Worm (Caenorhabditis elegans) whole organism, young adult: ENCODE data around the gene srt-27.

Experiments
- B0336.3 ChIP-seq: fragments of 200-800 bp; sonication (Bioruptor generic); IDR thresholded peaks from 2 replicates; pipeline ENCODE4 v1.3.6; 2022; ENCODE audit warnings: missing genetic modification characterization, missing compliant biosample characterization
- C06A6.2 ChIP-seq: fragments of 200-800 bp; sonication (Bioruptor generic); conservative IDR thresholded peaks from 2 replicates; pipeline ENCODE4 v1.3.6; 2022; ENCODE audit warnings: missing genetic modification characterization, missing compliant biosample characterization
- F10E7.11 ChIP-seq: sonication (generic microtip); optimal IDR thresholded peaks from 2 replicates; lab custom pipeline; 2017; ENCODE audit warnings: mild to moderate bottlenecking, missing genetic modification characterization, moderate library complexity, missing compliant biosample characterization
- F23B12.7 ChIP-seq: sonication (generic microtip); optimal IDR thresholded peaks from 2 replicates; lab custom pipeline; 2017; ENCODE audit warnings: missing genetic modification characterization, mild to moderate bottlenecking, missing compliant biosample characterization, antibody characterized with exemption, moderate library complexity; ENCODE audit not compliant: insufficient read depth
- F49E8.2 ChIP-seq: sonication (generic microtip); optimal IDR thresholded peaks from 3 replicates; lab custom pipeline; 2017; ENCODE audit warnings: missing genetic modification characterization, mild to moderate bottlenecking, missing compliant biosample characterization, antibody characterized with exemption, moderate library complexity; ENCODE audit not compliant: insufficient read depth
- F52B5.7 ChIP-seq: sonication (generic microtip); optimal IDR thresholded peaks from 2 replicates; lab custom pipeline; 2016; ENCODE audit warnings: mild to moderate bottlenecking, missing genetic modification characterization, missing compliant biosample characterization
- F55B11.4 ChIP-seq: sonication (generic microtip); optimal IDR thresholded peaks from 2 replicates; lab custom pipeline; 2016; ENCODE audit warnings: missing compliant biosample characterization, missing genetic modification characterization, borderline replicate concordance; ENCODE audit not compliant: insufficient read depth
- F57A8.1 ChIP-seq: fragments of 200-800 bp; sonication (Bioruptor generic); optimal IDR thresholded peaks from 2 replicates; lab custom pipeline; 2018; ENCODE audit warnings: mild to moderate bottlenecking, missing genetic modification characterization, moderate library complexity, missing compliant biosample characterization
- T07F8.4 ChIP-seq: sonication (generic microtip); optimal IDR thresholded peaks from 2 replicates; lab custom pipeline; 2016; ENCODE audit warnings: mild to moderate bottlenecking, missing genetic modification characterization, moderate library complexity, missing compliant biosample characterization
- Y53G8AR.9 ChIP-seq: fragments of 200-800 bp; sonication (Bioruptor generic); conservative IDR thresholded peaks from 2 replicates; pipeline ENCODE4 v1.3.6; 2022; ENCODE audit warnings: missing genetic modification reagents, missing genetic modification characterization, missing compliant biosample characterization
- athp-1 ChIP-seq: sonication (generic microtip); optimal IDR thresholded peaks from 2 replicates; lab custom pipeline; 2017; ENCODE audit warnings: mild to moderate bottlenecking, missing genetic modification characterization, missing compliant biosample characterization
- cebp-1 ChIP-seq, 2 experiments: fragments of 200-800 bp in 1 of 2; sonication (Bioruptor generic) in 1 of 2; sonication (generic microtip) in 1 of 2; IDR thresholded peaks in 1 of 2; optimal IDR thresholded peaks in 1 of 2; 2 replicates each; pipeline versions ENCODE4 v1.3.6 to Lab custom; 2017 to 2022; ENCODE audit warnings: missing compliant biosample characterization in 2 of 2, missing genetic modification characterization in 2 of 2, mild to moderate bottlenecking in 1 of 2, missing genetic modification reagents in 1 of 2, moderate library complexity in 1 of 2
- ceh-91 ChIP-seq: fragments of 200-800 bp; sonication (Bioruptor generic); IDR thresholded peaks from 2 replicates; pipeline ENCODE4 v1.3.6; 2022; ENCODE audit warnings: missing genetic modification reagents, missing genetic modification characterization, missing compliant biosample characterization
- dox-1 ChIP-seq: fragments of 200-800 bp; sonication (Bioruptor generic); IDR thresholded peaks from 2 replicates; pipeline ENCODE4 v1.3.6; 2022; ENCODE audit warnings: missing genetic modification reagents, missing genetic modification characterization, missing compliant biosample characterization
- efl-1 ChIP-seq: fragments of 150-350 bp; optimal IDR thresholded peaks from 2 replicates; lab custom pipeline; 2014; ENCODE audit warnings: missing biosample characterization, missing genetic modification reagents, missing genetic modification characterization
- egl-44 ChIP-seq: fragments of 200-800 bp; sonication (Bioruptor generic); IDR thresholded peaks from 2 replicates; pipeline ENCODE4 v1.3.6; 2022; ENCODE audit warnings: missing genetic modification reagents, missing genetic modification characterization, missing compliant biosample characterization
- egrh-3 ChIP-seq: fragments of 200-800 bp; sonication (Bioruptor generic); IDR thresholded peaks from 2 replicates; pipeline ENCODE4 v1.3.6; 2022; ENCODE audit warnings: missing genetic modification reagents, missing genetic modification characterization, missing compliant biosample characterization
- lin-40 ChIP-seq: sonication (generic microtip); optimal IDR thresholded peaks from 2 replicates; lab custom pipeline; 2016; ENCODE audit warnings: missing genetic modification characterization, mild to moderate bottlenecking, missing compliant biosample characterization, missing genotype, missing genetic modification reagents
- lin-54 ChIP-seq: fragments of 200-800 bp; sonication (Bioruptor generic); optimal IDR thresholded peaks from 2 replicates; lab custom pipeline; 2018; ENCODE audit warnings: mild to moderate bottlenecking, missing genetic modification characterization, missing compliant biosample characterization
- lir-1 ChIP-seq: fragments of 200-800 bp; sonication (Bioruptor generic); conservative IDR thresholded peaks from 2 replicates; pipeline ENCODE4 v1.3.6; 2022; ENCODE audit warnings: missing genetic modification reagents, missing genetic modification characterization, missing compliant biosample characterization
- lsl-1 ChIP-seq: fragments of 200-800 bp; sonication (Bioruptor generic); optimal IDR thresholded peaks from 2 replicates; lab custom pipeline; 2018; ENCODE audit warnings: mild to moderate bottlenecking, missing genetic modification characterization, moderate library complexity, missing compliant biosample characterization
- madf-10 ChIP-seq: sonication (generic microtip); optimal IDR thresholded peaks from 2 replicates; lab custom pipeline; 2016; ENCODE audit warnings: mild to moderate bottlenecking, missing genetic modification characterization, missing compliant biosample characterization
- madf-3 ChIP-seq: fragments of 200-800 bp; sonication (Bioruptor generic); IDR thresholded peaks from 2 replicates; pipeline ENCODE4 v1.3.6; 2022; ENCODE audit warnings: missing genetic modification reagents, missing genetic modification characterization, missing compliant biosample characterization
- madf-6 ChIP-seq: fragments of 200-800 bp; sonication (Bioruptor generic); IDR thresholded peaks from 2 replicates; pipeline ENCODE4 v1.3.6; 2022; ENCODE audit warnings: missing genetic modification reagents, missing genetic modification characterization, missing compliant biosample characterization
- madf-8 ChIP-seq: fragments of 200-800 bp; sonication (Bioruptor generic); conservative IDR thresholded peaks from 2 replicates; pipeline ENCODE4 v1.3.6; 2022; ENCODE audit warnings: missing genetic modification reagents, missing genetic modification characterization, missing compliant biosample characterization
- mcd-1 ChIP-seq: fragments of 200-800 bp; sonication (Bioruptor generic); IDR thresholded peaks from 2 replicates; pipeline ENCODE4 v1.3.6; 2022; ENCODE audit warnings: missing genetic modification reagents, missing genetic modification characterization, missing compliant biosample characterization
- nhr-120 ChIP-seq: fragments of 200-800 bp; sonication (Bioruptor generic); IDR thresholded peaks from 2 replicates; pipeline ENCODE4 v1.3.6; 2022; ENCODE audit warnings: missing genetic modification characterization, missing compliant biosample characterization
- nhr-27 ChIP-seq: fragments of 200-800 bp; sonication (Bioruptor generic); optimal IDR thresholded peaks from 2 replicates; lab custom pipeline; 2018; ENCODE audit warnings: mild to moderate bottlenecking, missing genetic modification characterization, moderate library complexity, missing compliant biosample characterization
- snpc-1.1 ChIP-seq: sonication (generic microtip); optimal IDR thresholded peaks from 2 replicates; lab custom pipeline; 2017; ENCODE audit warnings: missing genetic modification characterization, mild to moderate bottlenecking, missing compliant biosample characterization, antibody characterized with exemption, moderate library complexity, missing genotype, missing genetic modification reagents; ENCODE audit not compliant: insufficient read depth
- snpc-1.3 ChIP-seq: sonication (generic microtip); optimal IDR thresholded peaks from 2 replicates; lab custom pipeline; 2017; ENCODE audit warnings: missing genetic modification characterization, mild to moderate bottlenecking, missing compliant biosample characterization, antibody characterized with exemption, moderate library complexity, missing genotype, missing genetic modification reagents; ENCODE audit not compliant: insufficient read depth
- snpc-4 ChIP-seq, 5 experiments: fragments of 150-350 bp in 1 of 5; sonication (generic microtip) in 4 of 5; optimal IDR thresholded peaks; 2 replicates each; lab custom pipeline; 2014 to 2018; ENCODE audit warnings: missing genetic modification characterization in 5 of 5, missing biosample characterization in 3 of 5, antibody characterized with exemption in 2 of 5, mild to moderate bottlenecking in 2 of 5, missing compliant biosample characterization in 2 of 5, missing genotype in 2 of 5, moderate library complexity in 2 of 5, missing genetic modification reagents in 1 of 5
- sptf-2 ChIP-seq: fragments of 200-800 bp; sonication (Bioruptor generic); optimal IDR thresholded peaks from 2 replicates; lab custom pipeline; 2018; ENCODE audit warnings: mild to moderate bottlenecking, missing genetic modification characterization, missing compliant biosample characterization
- zfh-2 ChIP-seq: fragments of 200-800 bp; sonication (Bioruptor generic); conservative IDR thresholded peaks from 2 replicates; pipeline ENCODE4 v1.3.6; 2022; ENCODE audit warnings: missing genetic modification reagents, missing genetic modification characterization, missing compliant biosample characterization
- zim-3 ChIP-seq: sonication (generic microtip); optimal IDR thresholded peaks from 2 replicates; lab custom pipeline; 2017; ENCODE audit warnings: mild to moderate bottlenecking, missing genetic modification characterization, moderate library complexity, missing compliant biosample characterization
- ztf-6 ChIP-seq: fragments of 200-800 bp; sonication (Bioruptor generic); IDR thresholded peaks from 2 replicates; pipeline ENCODE4 v1.3.6; 2022; ENCODE audit warnings: missing genetic modification reagents, missing genetic modification characterization, missing compliant biosample characterization

Gene srt-27

ce11 chrV:2702883-2703282 is 17.8 kb downstream of the srt-27 start:
- TF ChIP-seq dox-1 (no peak), B0336.3 (GFP tag; lab: Robert Waterston, UW) (no peak), F55B11.4 (no peak), lir-1 (GFP tag; lab: Robert Waterston, UW) (no peak), lin-40 (tag; lab: Kevin White, UChicago) (no peak), F57A8.1 (GFP tag; lab: Kevin White, UChicago) (no peak), ceh-91 (no peak), madf-3 (GFP tag; lab: Robert Waterston, UW) (0 out of 2 replicates have a peak, but pooled peaks have one; percentile 9), madf-8 (GFP tag; lab: Robert Waterston, UW) (no peak), zim-3 (tag; lab: Kevin White, UChicago) (no peak), nhr-27 (tag; lab: Kevin White, UChicago) (no peak), zfh-2 (GFP tag; lab: Robert Waterston, UW) (peak; percentile 73), mcd-1 (GFP tag; lab: Robert Waterston, UW) (0 out of 2 replicates have a peak, but pooled peaks have one; percentile 10), efl-1 (no peak)

- TF ChIP-seq C06A6.2 (GFP tag; lab: Robert Waterston, UW) (no peak), lin-54 (peak; percentile 7), sptf-2 (GFP tag; lab: Kevin White, UChicago) (no peak), madf-6 (peak; percentile 32; the same call in 1 of the 2 replicates), nhr-120 (GFP tag; lab: Robert Waterston, UW) (0 out of 2 replicates have a peak, but pooled peaks have one; percentile 37), Y53G8AR.9 (GFP tag; lab: Robert Waterston, UW) (0 out of 2 replicates have a peak, but pooled peaks have one; percentile 33), B0336.3 (GFP tag; lab: Robert Waterston, UW) (0 out of 2 replicates have a peak, but pooled peaks have one; percentile 46), egl-44 (GFP tag; lab: Robert Waterston, UW) (no peak), athp-1 (peak; percentile 31), mcd-1 (GFP tag; lab: Robert Waterston, UW) (peak; percentile 51), F52B5.7 (tag; lab: Kevin White, UChicago) (peak; percentile 50)
Measured at ce11 chrV:2698826-2699225, 21.8 kb downstream of the srt-27 start, which contains the start of gene nuo-5. nuo-5 (plus strand) TSS chrV:2698972.

- TF ChIP-seq snpc-4 (GFP tag; optimal IDR thresholded peaks at IDR 0.05; lab: Kevin White, UChicago) (peak; percentile 14), snpc-4 (tag; optimal IDR thresholded peaks at IDR 0.05; lab: Kevin White, UChicago) (no peak), ztf-6 (no peak), F49E8.2 (tag; lab: Kevin White, UChicago) (no peak), F23B12.7 (peak; percentile 31), T07F8.4 (tag; lab: Kevin White, UChicago) (no peak), snpc-1.3 (tag; lab: Kevin White, UChicago) (no peak), mcd-1 (GFP tag; lab: Robert Waterston, UW) (peak; percentile 46; the same call in 1 of the 2 replicates), cebp-1 (GFP tag; IDR thresholded peaks at IDR 0.05; lab: Robert Waterston, UW) (peak; percentile 63; the same call in 1 of the 2 replicates), cebp-1 (tag; optimal IDR thresholded peaks at IDR 0.05; lab: Kevin White, UChicago) (peak; percentile 94), ceh-91 (no peak), egrh-3 (GFP tag; lab: Robert Waterston, UW) (0 out of 2 replicates have a peak, but pooled peaks have one; percentile 15), madf-6 (0 out of 2 replicates have a peak, but pooled peaks have one; percentile 16), madf-10 (tag; lab: Kevin White, UChicago) (peak; percentile 3), F10E7.11 (tag; lab: Kevin White, UChicago) (no peak), snpc-1.1 (no peak), lsl-1 (GFP tag; lab: Kevin White, UChicago) (peak; percentile 1)
Measured at ce11 chrV:2697693-2698092, 23.0 kb downstream of the srt-27 start.
